Fruit fly (Drosophila melanogaster): ENCODE results near the gene CG16972.

- TF ChIP-seq CG7101 (tag; optimal IDR thresholded peaks at IDR 0.05) (peak; percentile 30), CG7045 (GFP tag; optimal IDR thresholded peaks at IDR 0.05) (no peak), cnc (optimal IDR thresholded peaks at IDR 0.05) (no peak), cic (GFP tag; optimal IDR thresholded peaks at IDR 0.05) (no peak), toe (GFP tag; optimal IDR thresholded peaks at IDR 0.05) (no peak), CG11617 (GFP tag; optimal IDR thresholded peaks at IDR 0.05) (peak; percentile 1), CG1620 (GFP tag; optimal IDR thresholded peaks at IDR 0.05) (peak; percentile 13), CG5204 (GFP tag; optimal IDR thresholded peaks at IDR 0.05) (no peak), CG14711 (tag; optimal IDR thresholded peaks at IDR 0.05) (peak; percentile 56), kay (GFP tag; ENCODE audit: borderline replicate concordance) (no peak), tj (GFP tag; optimal IDR thresholded peaks at IDR 0.05) (no peak)
Observed at dm6 chr2L:13219281-13220092, 16.4 kb upstream of the CG16972 start, which contains the start of the genes CG9426 and mRF1.

All from whole organism, adult.